Fruit fly (Drosophila melanogaster) whole organism, pupa: ENCODE measurements around the gene mtsh.

Experiments used
- CG13204 ChIP-seq: fragments of 200-800 bp; sonication (Bioruptor generic); optimal IDR thresholded peaks from 2 replicates; lab custom pipeline; 2018; ENCODE audit warnings: missing biosample characterization, mild to moderate bottlenecking, missing genetic modification characterization, moderate library complexity
- CG14655 ChIP-seq: fragments of 200-800 bp; sonication (Bioruptor generic); optimal IDR thresholded peaks from 3 replicates; lab custom pipeline; 2017; ENCODE audit warnings: mild to moderate bottlenecking, missing biosample characterization, missing genetic modification reagents, missing genetic modification characterization
- CG34367 ChIP-seq: fragments of 200-800 bp; sonication (Bioruptor generic); optimal IDR thresholded peaks from 2 replicates; lab custom pipeline; 2018; ENCODE audit warnings: missing biosample characterization, mild to moderate bottlenecking, missing genetic modification characterization
- CG4496 ChIP-seq: fragments of 200-800 bp; sonication (Bioruptor generic); IDR thresholded peaks from 3 replicates; pipeline ENCODE4 v1.3.6; 2022; ENCODE audit warnings: missing biosample characterization, missing genetic modification characterization
- CG8159 ChIP-seq: fragments of 200-800 bp; sonication (Bioruptor generic); optimal IDR thresholded peaks from 3 replicates; lab custom pipeline; 2018; ENCODE audit warnings: missing biosample characterization, mild to moderate bottlenecking, missing genetic modification characterization, moderate library complexity
- CG8301 ChIP-seq: fragments of 200-800 bp; sonication (Bioruptor generic); optimal IDR thresholded peaks from 2 replicates; lab custom pipeline; 2018; ENCODE audit warnings: missing biosample characterization, mild to moderate bottlenecking, missing genetic modification characterization
- D1 ChIP-seq: fragments of 200-800 bp; sonication (Bioruptor generic); optimal IDR thresholded peaks from 2 replicates; lab custom pipeline; 2018; ENCODE audit warnings: missing biosample characterization, mild to moderate bottlenecking, missing genetic modification characterization, moderate library complexity
- Pif1B ChIP-seq: fragments of 200-800 bp; sonication (Bioruptor generic); optimal IDR thresholded peaks from 3 replicates; lab custom pipeline; 2016; ENCODE audit warnings: missing biosample characterization, missing genetic modification characterization
- rn ChIP-seq: fragments of 200-800 bp; sonication (Bioruptor generic); IDR thresholded peaks from 2 replicates; pipeline ENCODE4 v1.3.6; 2022; ENCODE audit warnings: missing biosample characterization, missing genetic modification characterization

dm6 chr2L:8304635-8305034 is 15.1 kb downstream of the mtsh start:
- TF ChIP-seq CG8159 (tag; lab: Kevin White, UChicago) (no peak), CG14655 (GFP tag; lab: Kevin White, UChicago) (no peak), CG8301 (tag; lab: Kevin White, UChicago) (no peak), D1 (tag; lab: Kevin White, UChicago) (no peak), CG13204 (no peak), rn (GFP tag; lab: Robert Waterston, UW) (no peak), CG34367 (tag; lab: Kevin White, UChicago) (no peak), CG4496 (GFP tag; lab: Robert Waterston, UW) (no peak), Pif1B (GFP tag; lab: Kevin White, UChicago) (no peak)
